Fruit fly (Drosophila melanogaster): ENCODE results near the gene Srg1.

Srg1 gene

dm6 chr3R:24829887-24830351 lies 34.6 kb downstream of the Srg1 start, which contains the start of the genes Kaz and CG43273 (continued):
- TF ChIP-seq CG3847 (GFP tag; IDR thresholded peaks at IDR 0.05) (peak; percentile 75), ranshi (GFP tag; IDR thresholded peaks at IDR 0.05) (no peak), B-H2 (GFP tag; optimal IDR thresholded peaks at IDR 0.05) (no peak), CG2202 (tag; optimal IDR thresholded peaks at IDR 0.05) (peak; percentile 12), Scr (GFP tag; IDR thresholded peaks at IDR 0.05; ENCODE audit: partially characterized antibody) (peak; percentile 30; the same call in 1 of the 2 replicates), Mes4 (GFP tag; optimal IDR thresholded peaks at IDR 0.05) (no peak), CG1233 (GFP tag; optimal IDR thresholded peaks at IDR 0.05) (peak; percentile 22), Dip3 (GFP tag; optimal IDR thresholded peaks at IDR 0.05) (no peak), h (optimal IDR thresholded peaks at IDR 0.05) (no peak), CG4328 (GFP tag; optimal IDR thresholded peaks at IDR 0.05) (peak; percentile 23), CG13624 (GFP tag; optimal IDR thresholded peaks at IDR 0.05) (peak; percentile 13), CG4404 (GFP tag; IDR thresholded peaks at IDR 0.05) (no peak), CG16863 (GFP tag; optimal IDR thresholded peaks at IDR 0.05) (no peak), CG12744 (GFP tag; optimal IDR thresholded peaks at IDR 0.05) (no peak), nom (GFP tag; optimal IDR thresholded peaks at IDR 0.05) (no peak), CG8388 (GFP tag; optimal IDR thresholded peaks at IDR 0.05) (no peak), zfh1 (GFP tag; IDR thresholded peaks at IDR 0.05) (peak; percentile 34; the same call in 1 of the 3 replicates), CG17829 (tag; optimal IDR thresholded peaks at IDR 0.05) (peak; percentile 73), CG5180 (GFP tag; optimal IDR thresholded peaks at IDR 0.05) (no peak), Oaz (GFP tag; IDR thresholded peaks at IDR 0.05) (no peak), CG6813 (GFP tag; optimal IDR thresholded peaks at IDR 0.05) (no peak), Hsf (GFP tag; optimal IDR thresholded peaks at IDR 0.05) (peak; percentile 42), HLHmδ (GFP tag; optimal IDR thresholded peaks at IDR 0.05) (no peak), Chrac-16 (GFP tag; optimal IDR thresholded peaks at IDR 0.05) (peak; percentile 59), CG10543 (GFP tag; optimal IDR thresholded peaks at IDR 0.05) (no peak), CG12219 (GFP tag; optimal IDR thresholded peaks at IDR 0.05) (no peak), sqz (GFP tag; optimal IDR thresholded peaks at IDR 0.05) (no peak), tio (GFP tag; optimal IDR thresholded peaks at IDR 0.05) (no peak), br (optimal IDR thresholded peaks at IDR 0.05) (no peak), Opbp (GFP tag; IDR thresholded peaks at IDR 0.05; ENCODE audit: partially characterized antibody) (no peak), Med (GFP tag) (peak; percentile 81), dmrt11E (tag; optimal IDR thresholded peaks at IDR 0.05) (peak; percentile 40), Fer2 (tag; optimal IDR thresholded peaks at IDR 0.05) (peak; percentile 39), CG13775 (GFP tag; optimal IDR thresholded peaks at IDR 0.05) (peak; percentile 66), CG31441 (GFP tag; IDR thresholded peaks at IDR 0.05) (no peak; the same call in 1 of the 2 replicates), CG17359 (tag; optimal IDR thresholded peaks at IDR 0.05) (peak; percentile 46), crp (GFP tag; optimal IDR thresholded peaks at IDR 0.05) (peak; percentile 34 to 89), CG13424 (tag; optimal IDR thresholded peaks at IDR 0.05) (peak; percentile 77), Myb (GFP tag; optimal IDR thresholded peaks at IDR 0.05) (no peak), tx (GFP tag; optimal IDR thresholded peaks at IDR 0.05) (no peak), CG4424 (GFP tag; optimal IDR thresholded peaks at IDR 0.05) (peak; percentile 51), crc (GFP tag; optimal IDR thresholded peaks at IDR 0.05) (no peak), E2f1 (GFP tag; IDR thresholded peaks at IDR 0.05) (no peak), nmo (GFP tag; optimal IDR thresholded peaks at IDR 0.05) (peak; percentile 83), stc (GFP tag; IDR thresholded peaks at IDR 0.05) (0 out of 2 replicates have a peak, but pooled peaks have one; percentile 11), corto (GFP tag; optimal IDR thresholded peaks at IDR 0.05) (no peak), CG17186 (GFP tag; optimal IDR thresholded peaks at IDR 0.05) (peak; percentile 44), croc (GFP tag; conservative IDR thresholded peaks at IDR 0.05) (no peak), CG4360 (GFP tag; IDR thresholded peaks at IDR 0.05) (no peak), CG9215 (GFP tag; IDR thresholded peaks at IDR 0.05) (peak; percentile 50), CG3065 (GFP tag; optimal IDR thresholded peaks at IDR 0.05) (no peak), fru (optimal IDR thresholded peaks at IDR 0.05) (no peak)

All from whole organism, embryonic.